Fruit fly (Drosophila melanogaster): ENCODE measurements around the gene sfl.

DNA sequence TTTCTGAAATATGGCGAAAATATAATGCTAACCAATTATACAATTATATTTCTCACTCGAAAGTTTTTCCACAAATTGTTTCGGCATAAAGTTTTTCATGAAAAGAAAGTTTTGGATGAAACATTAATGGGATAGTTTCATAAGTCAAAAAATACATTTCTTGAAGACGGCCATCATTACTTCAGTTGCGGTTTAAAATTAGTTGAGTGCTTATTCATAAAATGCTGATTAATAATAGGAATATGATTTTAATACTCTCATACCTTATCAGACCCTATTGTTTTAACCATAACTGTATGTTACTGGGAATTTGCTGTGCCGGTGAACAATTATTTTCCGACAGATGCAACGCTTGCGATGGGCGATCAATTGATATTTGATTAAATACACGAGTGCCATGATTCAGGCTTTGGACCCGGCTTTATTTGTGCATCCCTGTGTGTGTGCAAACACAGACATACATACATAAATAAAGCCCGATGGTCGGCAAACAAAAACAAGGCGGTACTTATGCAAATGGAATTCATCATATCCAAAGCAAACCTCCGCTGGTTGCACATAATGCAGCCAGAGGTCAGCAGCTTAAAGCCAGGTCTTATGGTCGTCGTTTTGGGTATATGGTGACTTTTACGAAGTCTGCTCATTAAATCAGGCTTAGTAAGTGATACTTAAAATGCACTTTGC, 58.7 kb downstream of the sfl start:
- TF ChIP-seq pan (optimal IDR thresholded peaks at IDR 0.05), result no peak
- no peak for TF ChIP-seq psq (optimal IDR thresholded peaks at IDR 0.05)
- no peak for TF ChIP-seq CG8478 (optimal IDR thresholded peaks at IDR 0.05)
- no peak for TF ChIP-seq usp (GFP tag; optimal IDR thresholded peaks at IDR 0.05)

Data from whole organism.